Worm (Caenorhabditis elegans) whole organism, early embryonic: Measurements from ENCODE around the gene F37C12.18.

Source experiments
- B0310.2 ChIP-seq: sonication (generic microtip); optimal IDR thresholded peaks from 2 replicates; lab custom pipeline; 2016; ENCODE audit warnings: mild to moderate bottlenecking, missing genetic modification characterization, missing compliant biosample characterization
- F13C5.2 ChIP-seq: sonication (generic microtip); optimal IDR thresholded peaks from 2 replicates; lab custom pipeline; 2017; ENCODE audit warnings: mild to moderate bottlenecking, missing genetic modification characterization, inconsistent platforms, missing compliant biosample characterization
- aly-1 ChIP-seq: sonication (generic microtip); optimal IDR thresholded peaks from 2 replicates; lab custom pipeline; 2016; ENCODE audit warnings: missing genetic modification characterization, missing compliant biosample characterization
- ama-1 ChIP-seq: fragments of 150-350 bp; optimal IDR thresholded peaks from 2 replicates; lab custom pipeline; 2014
- ceh-13 ChIP-seq: fragments of 200-800 bp; sonication (Bioruptor generic); optimal IDR thresholded peaks from 2 replicates; lab custom pipeline; 2018; ENCODE audit warnings: mild to moderate bottlenecking, missing genetic modification characterization, missing compliant biosample characterization
- ceh-36 ChIP-seq: sonication (generic microtip); optimal IDR thresholded peaks from 2 replicates; lab custom pipeline; 2016; ENCODE audit warnings: missing genetic modification characterization, inconsistent platforms, missing compliant biosample characterization
- ets-7 ChIP-seq: sonication (generic microtip); optimal IDR thresholded peaks from 2 replicates; lab custom pipeline; 2016; ENCODE audit warnings: missing genotype, missing genetic modification characterization, missing compliant biosample characterization
- flt-1 ChIP-seq: fragments of 200-800 bp; sonication (Bioruptor generic); IDR thresholded peaks from 2 replicates; pipeline ENCODE4 v1.3.6; 2022; ENCODE audit warnings: missing genetic modification characterization, missing compliant biosample characterization
- hmbx-1 ChIP-seq: sonication (generic microtip); optimal IDR thresholded peaks from 2 replicates; lab custom pipeline; 2016; ENCODE audit warnings: mild to moderate bottlenecking, missing genetic modification characterization, missing compliant biosample characterization
- hmg-4 ChIP-seq: fragments of 200-800 bp; sonication (Bioruptor generic); optimal IDR thresholded peaks from 2 replicates; lab custom pipeline; 2018; ENCODE audit warnings: mild to moderate bottlenecking, missing genetic modification characterization, missing compliant biosample characterization
- hnd-1 ChIP-seq: sonication (generic microtip); optimal IDR thresholded peaks from 2 replicates; lab custom pipeline; 2016; ENCODE audit warnings: missing genetic modification characterization, missing compliant biosample characterization
- pes-1 ChIP-seq: fragments of 200-800 bp; sonication (Bioruptor generic); IDR thresholded peaks from 2 replicates; pipeline ENCODE4 v1.3.6; 2022; ENCODE audit warnings: missing genetic modification reagents, missing genetic modification characterization, missing compliant biosample characterization
- scrt-1 ChIP-seq: fragments of 200-800 bp; sonication (Bioruptor generic); IDR thresholded peaks from 2 replicates; pipeline ENCODE4 v1.3.6; 2022; ENCODE audit warnings: missing genetic modification characterization, missing compliant biosample characterization
- sea-1 ChIP-seq: fragments of 200-800 bp; sonication (Bioruptor generic); conservative IDR thresholded peaks from 2 replicates; pipeline ENCODE4 v1.3.6; 2022; ENCODE audit warnings: missing genetic modification characterization, missing compliant biosample characterization
- tbx-11 ChIP-seq: fragments of 200-800 bp; sonication (Bioruptor generic); IDR thresholded peaks from 2 replicates; pipeline ENCODE4 v1.3.6; 2022; ENCODE audit warnings: missing genetic modification characterization, missing compliant biosample characterization
- tbx-37 ChIP-seq: fragments of 200-800 bp; sonication (Bioruptor generic); conservative IDR thresholded peaks from 2 replicates; pipeline ENCODE4 v1.3.6; 2022; ENCODE audit warnings: missing genetic modification reagents, missing genetic modification characterization, missing compliant biosample characterization
- tra-4 ChIP-seq: sonication (generic microtip); optimal IDR thresholded peaks from 2 replicates; lab custom pipeline; 2017; ENCODE audit warnings: missing genetic modification characterization, missing compliant biosample characterization

Gene F37C12.18

DNA sequence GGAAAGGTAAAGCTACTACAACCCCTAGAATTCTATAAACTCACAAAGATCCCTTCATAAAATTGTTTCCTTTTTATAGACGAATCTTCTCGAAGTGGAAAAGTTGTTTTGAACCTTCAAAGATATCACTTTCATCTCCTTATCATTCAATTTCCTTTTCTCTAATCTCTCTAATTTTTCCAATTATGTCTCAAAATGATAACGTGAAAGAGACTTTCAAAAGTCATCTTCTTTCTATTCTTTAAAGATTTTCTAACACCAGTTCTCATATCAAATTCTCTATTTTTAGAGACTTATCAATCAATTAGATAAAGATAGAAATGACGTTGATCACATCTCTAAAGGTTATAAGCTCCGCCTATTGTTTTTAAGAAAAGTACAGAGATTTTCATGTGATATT, 4.2 kb upstream of the F37C12.18 start:
- no peak for TF ChIP-seq tbx-11 (GFP tag; lab: Robert Waterston, UW)
- no peak for TF ChIP-seq F13C5.2
- TF ChIP-seq B0310.2 (tag; lab: Kevin White, UChicago), result no peak
- no peak for TF ChIP-seq hmg-4 (GFP tag; lab: Kevin White, UChicago)
- no peak for TF ChIP-seq ceh-36
- no peak for TF ChIP-seq hnd-1 (tag; lab: Kevin White, UChicago)
- no peak for TF ChIP-seq flt-1 (GFP tag; lab: Robert Waterston, UW)
- TF ChIP-seq ama-1 (lab: Kevin White, UChicago), result no peak
- no peak for TF ChIP-seq aly-1 (tag; lab: Kevin White, UChicago)

ce11 chrIII:7198838-7199237, 3.6 kb upstream of the F37C12.18 start, which contains the start of gene pfd-5:
Gene pfd-5, minus strand, starts transcription at chrIII:7198884.
- TF ChIP-seq B0310.2 (tag; lab: Kevin White, UChicago) (no peak), F13C5.2 (peak; percentile 35), ama-1 (lab: Kevin White, UChicago) (no peak), aly-1 (tag; lab: Kevin White, UChicago) (no peak), sea-1 (GFP tag; lab: Robert Waterston, UW) (0 out of 2 replicates have a peak, but pooled peaks have one; percentile 11), ets-7 (tag; lab: Kevin White, UChicago) (no peak), hnd-1 (tag; lab: Kevin White, UChicago) (no peak), tbx-11 (GFP tag; lab: Robert Waterston, UW) (no peak), ceh-13 (GFP tag; lab: Kevin White, UChicago) (no peak), flt-1 (GFP tag; lab: Robert Waterston, UW) (no peak), ceh-36 (no peak), pes-1 (GFP tag; lab: Robert Waterston, UW) (peak; percentile 77), hmg-4 (GFP tag; lab: Kevin White, UChicago) (no peak), scrt-1 (GFP tag; lab: Robert Waterston, UW) (no peak), tbx-37 (peak; percentile 95), tra-4 (no peak), hmbx-1 (peak; percentile 0)

DNA sequence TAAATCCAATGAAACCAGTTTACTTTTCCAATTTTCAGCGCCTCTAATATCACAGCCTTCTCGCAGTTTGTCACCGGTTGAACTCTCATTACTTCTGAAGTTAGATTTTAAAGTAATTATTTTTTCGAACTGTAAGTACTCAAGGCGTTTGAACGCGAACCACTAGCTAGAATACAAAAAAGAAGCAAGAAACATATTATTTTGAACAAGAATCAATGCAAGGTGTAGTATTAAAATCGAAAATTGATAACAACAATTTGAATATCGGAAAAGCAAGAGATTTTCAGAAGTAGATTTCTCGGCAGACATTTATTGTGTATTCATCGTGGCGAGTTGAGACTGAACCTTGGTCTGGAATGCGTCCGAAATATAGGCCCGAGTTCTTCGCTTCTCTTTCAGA, 2.7 kb upstream of the F37C12.18 start, which contains the start of gene exos-9:
TSS of gene exos-9 (minus strand) at position 101 of the 400 bp plus-strand sequence.
- TF ChIP-seq hnd-1 (tag; lab: Kevin White, UChicago), result no peak
- TF ChIP-seq tbx-37, result no peak
- TF ChIP-seq F13C5.2, result no peak
- TF ChIP-seq hmg-4 (GFP tag; lab: Kevin White, UChicago), result no peak
- TF ChIP-seq ceh-13 (GFP tag; lab: Kevin White, UChicago), result no peak
- no peak for TF ChIP-seq scrt-1 (GFP tag; lab: Robert Waterston, UW)
- TF ChIP-seq B0310.2 (tag; lab: Kevin White, UChicago), result no peak
- no peak for TF ChIP-seq ceh-36
- TF ChIP-seq hmbx-1, result no peak
- no peak for TF ChIP-seq tbx-11 (GFP tag; lab: Robert Waterston, UW)
- no peak for TF ChIP-seq tra-4
- TF ChIP-seq ama-1 (lab: Kevin White, UChicago), result no peak
- TF ChIP-seq aly-1 (tag; lab: Kevin White, UChicago), result no peak
- TF ChIP-seq sea-1 (GFP tag; lab: Robert Waterston, UW), result no peak
- TF ChIP-seq flt-1 (GFP tag; lab: Robert Waterston, UW), result no peak
- TF ChIP-seq pes-1 (GFP tag; lab: Robert Waterston, UW), result no peak

DNA sequence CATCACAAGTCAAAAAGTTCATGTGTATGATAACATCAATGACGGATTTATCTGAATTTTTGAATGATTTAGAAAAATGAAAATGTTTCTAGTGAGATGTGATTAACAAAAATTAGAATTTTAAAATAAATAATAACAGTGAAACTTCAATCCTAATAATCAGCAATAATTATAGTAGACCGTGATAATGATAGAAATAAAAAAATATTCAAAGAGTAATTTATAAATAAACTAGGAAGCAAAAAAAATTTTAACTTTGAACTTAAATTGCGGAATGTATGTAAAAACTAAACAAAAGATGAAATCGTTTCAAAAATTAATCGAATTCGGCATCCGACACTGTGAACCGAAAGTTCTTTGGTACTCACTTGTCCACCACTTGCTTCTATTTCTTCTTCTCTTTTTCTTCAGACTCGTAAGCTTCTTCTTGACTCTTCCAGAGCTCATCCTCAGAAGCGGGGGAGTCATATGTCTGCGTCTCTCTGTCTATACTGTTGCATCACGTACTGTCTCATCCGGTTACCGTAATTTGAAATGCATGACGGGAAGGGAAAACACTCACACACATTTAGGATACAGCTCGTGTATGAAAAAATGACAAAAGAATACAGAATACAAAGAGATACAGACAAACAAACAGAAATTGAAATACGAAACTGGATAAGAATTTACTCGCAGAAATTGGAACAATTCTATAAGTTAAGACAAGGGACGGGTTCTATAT, 2.1 kb downstream of the F37C12.18 start, which contains the start of gene mec-14:
TSS of gene mec-14 (minus strand) at position 51 of the 724 bp plus-strand sequence.
- no peak for TF ChIP-seq B0310.2 (tag; lab: Kevin White, UChicago)
- TF ChIP-seq hmbx-1, result no peak
- TF ChIP-seq sea-1 (GFP tag; lab: Robert Waterston, UW), result no peak
- no peak for TF ChIP-seq ama-1 (lab: Kevin White, UChicago)
- TF ChIP-seq tbx-37, result no peak
- no peak for TF ChIP-seq tra-4
- TF ChIP-seq tbx-11 (GFP tag; lab: Robert Waterston, UW), result no peak
- no peak for TF ChIP-seq aly-1 (tag; lab: Kevin White, UChicago)
- TF ChIP-seq ets-7 (tag; lab: Kevin White, UChicago), result no peak
- no peak for TF ChIP-seq scrt-1 (GFP tag; lab: Robert Waterston, UW)
- no peak for TF ChIP-seq ceh-13 (GFP tag; lab: Kevin White, UChicago)
- no peak for TF ChIP-seq flt-1 (GFP tag; lab: Robert Waterston, UW)
- no peak for TF ChIP-seq hmg-4 (GFP tag; lab: Kevin White, UChicago)
- TF ChIP-seq ceh-36, result no peak
- TF ChIP-seq hnd-1 (tag; lab: Kevin White, UChicago), result no peak
- TF ChIP-seq pes-1 (GFP tag; lab: Robert Waterston, UW), result no peak
- TF ChIP-seq F13C5.2, result no peak

- 0 out of 2 replicates have a peak, but pooled peaks have one; percentile 32 for TF ChIP-seq pes-1 (GFP tag; lab: Robert Waterston, UW)
- peak; percentile 47 for TF ChIP-seq F13C5.2
- TF ChIP-seq hmg-4 (GFP tag; lab: Kevin White, UChicago), result peak; percentile 24
- no peak for TF ChIP-seq sea-1 (GFP tag; lab: Robert Waterston, UW)
- no peak for TF ChIP-seq ceh-36
- no peak for TF ChIP-seq hnd-1 (tag; lab: Kevin White, UChicago)
- no peak for TF ChIP-seq hmbx-1
- no peak for TF ChIP-seq tra-4
- TF ChIP-seq ets-7 (tag; lab: Kevin White, UChicago), result no peak
- no peak for TF ChIP-seq aly-1 (tag; lab: Kevin White, UChicago)
- TF ChIP-seq scrt-1 (GFP tag; lab: Robert Waterston, UW), result no peak
Measured at ce11 chrIII:7189581-7190128, 5.6 kb downstream of the F37C12.18 start, which contains the start of gene rps-21. Gene rps-21, minus strand, starts transcription at chrIII:7189631.

DNA sequence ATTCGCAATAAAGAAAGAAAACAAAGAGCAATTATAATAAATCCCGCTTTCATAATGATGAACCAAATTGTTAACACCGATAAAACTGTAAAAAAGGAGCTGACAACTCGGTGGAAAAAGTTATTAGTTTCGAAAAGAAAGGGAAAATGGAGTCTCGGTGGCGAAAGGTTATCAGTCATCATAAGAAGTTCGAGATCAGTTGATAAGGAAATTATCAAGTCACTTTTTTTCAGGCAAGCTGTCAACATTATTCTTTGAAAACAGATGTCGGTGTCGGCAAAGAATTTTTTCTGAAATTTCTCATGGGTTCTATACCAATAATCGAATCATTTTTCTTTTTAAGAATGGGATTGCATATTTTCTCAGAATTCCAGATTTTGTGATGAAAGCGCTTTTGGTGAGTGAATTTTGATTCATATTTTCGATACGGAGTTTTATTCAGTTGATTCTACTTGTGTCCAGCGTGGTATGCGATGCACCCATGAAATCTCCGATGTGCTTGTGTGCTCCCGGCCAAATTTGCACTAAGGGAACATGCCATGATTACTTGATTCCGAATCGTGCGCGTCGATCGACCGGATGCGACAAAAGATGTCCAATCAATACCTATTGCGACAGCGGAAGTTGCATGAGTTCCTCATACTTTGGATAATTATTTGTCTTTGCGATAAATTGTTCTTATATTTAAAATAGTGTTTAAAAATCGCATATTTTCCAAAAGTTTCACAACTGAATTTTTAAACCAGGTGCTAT, 6.7 kb downstream of the F37C12.18 start, which contains the start of the genes F37C12.21 and F37C12.10:
TSS of gene F37C12.21 (plus strand) at position 58 of the 753 bp plus-strand sequence.
TSS of gene F37C12.10 (minus strand) at position 85 of the 753 bp plus-strand sequence.
- TF ChIP-seq pes-1 (GFP tag; lab: Robert Waterston, UW) (no peak), ets-7 (tag; lab: Kevin White, UChicago) (no peak), ceh-36 (no peak), scrt-1 (GFP tag; lab: Robert Waterston, UW) (no peak), aly-1 (tag; lab: Kevin White, UChicago) (no peak), hmbx-1 (no peak), hmg-4 (GFP tag; lab: Kevin White, UChicago) (no peak), tbx-11 (GFP tag; lab: Robert Waterston, UW) (no peak), flt-1 (GFP tag; lab: Robert Waterston, UW) (no peak), F13C5.2 (no peak), ceh-13 (GFP tag; lab: Kevin White, UChicago) (no peak), hnd-1 (tag; lab: Kevin White, UChicago) (no peak), B0310.2 (tag; lab: Kevin White, UChicago) (no peak), ama-1 (lab: Kevin White, UChicago) (no peak), tbx-37 (no peak), sea-1 (GFP tag; lab: Robert Waterston, UW) (no peak)
